2 fruit fly cellular contexts compared by ENCODE assay signal in genomic region chr3R:9502416-9502763, dm6.
TF ChIP-seq lines count a peak whose summit lies in the region.

RhoL (minus strand) TSS chr3R:9502581.

TF ChIP-seq in whole organism, embryonic, 481 proteins besides CTCF, POLR2A, EP300 and RAD21 (continued from another document and continues in another):
- TF ChIP-seq D (optimal IDR thresholded peaks at IDR 0.05; lab: Kevin White, UChicago) (no peak), D (GFP tag; optimal IDR thresholded peaks at IDR 0.05; lab: Kevin White, UChicago) (no peak), CG33557 (GFP tag; optimal IDR thresholded peaks at IDR 0.05; lab: Kevin White, UChicago) (no peak), gce (GFP tag; IDR thresholded peaks at IDR 0.05; lab: Robert Waterston, UW) (no peak), CG9609 (GFP tag; optimal IDR thresholded peaks at IDR 0.05; lab: Kevin White, UChicago) (no peak), NC2β (GFP tag; optimal IDR thresholded peaks at IDR 0.05; lab: Kevin White, UChicago) (no peak), salm (tag; optimal IDR thresholded peaks at IDR 0.05; lab: Kevin White, UChicago) (peak; percentile 8), CG10979 (tag; optimal IDR thresholded peaks at IDR 0.05; lab: Kevin White, UChicago) (no peak), nom (GFP tag; optimal IDR thresholded peaks at IDR 0.05; lab: Kevin White, UChicago) (peak; percentile 76), pho (GFP tag; optimal IDR thresholded peaks at IDR 0.05; lab: Kevin White, UChicago) (no peak), knrl (GFP tag; IDR thresholded peaks at IDR 0.05; lab: Robert Waterston, UW; ENCODE audit: partially characterized antibody) (no peak), ci (GFP tag; IDR thresholded peaks at IDR 0.05; lab: Robert Waterston, UW) (peak; percentile 73; the same call in 2 of the 3 replicates), CG3847 (GFP tag; IDR thresholded peaks at IDR 0.05; lab: Robert Waterston, UW) (no peak), Xrp1 (GFP tag; IDR thresholded peaks at IDR 0.05; lab: Robert Waterston, UW) (no peak), ap (GFP tag; IDR thresholded peaks at IDR 0.05; lab: Robert Waterston, UW) (no peak), hkb (optimal IDR thresholded peaks at IDR 0.05; lab: Kevin White, UChicago) (no peak), hkb (GFP tag; IDR thresholded peaks at IDR 0.05; lab: Robert Waterston, UW) (peak; percentile 67; the same call in 1 of the 2 replicates), sob (GFP tag; IDR thresholded peaks at IDR 0.05; lab: Robert Waterston, UW) (no peak), CG9437 (GFP tag; optimal IDR thresholded peaks at IDR 0.05; lab: Kevin White, UChicago) (no peak), Sox100B (GFP tag; optimal IDR thresholded peaks at IDR 0.05; lab: Kevin White, UChicago) (no peak), Sox102F (GFP tag; optimal IDR thresholded peaks at IDR 0.05; lab: Kevin White, UChicago) (no peak), gfzf (GFP tag; optimal IDR thresholded peaks at IDR 0.05; lab: Kevin White, UChicago) (no peak), chinmo (GFP tag; IDR thresholded peaks at IDR 0.05; lab: Robert Waterston, UW; ENCODE audit: partially characterized antibody) (peak; percentile 84; the same call in 2 of the 4 replicates), wdn (GFP tag; IDR thresholded peaks at IDR 0.05; lab: Robert Waterston, UW) (no peak), CG2875 (GFP tag; optimal IDR thresholded peaks at IDR 0.05; lab: Kevin White, UChicago) (no peak), Mes4 (GFP tag; optimal IDR thresholded peaks at IDR 0.05; lab: Kevin White, UChicago) (no peak), CG11456 (GFP tag; IDR thresholded peaks at IDR 0.05; lab: Robert Waterston, UW) (peak; percentile 6; the same call in 1 of the 3 replicates), tgo (GFP tag; IDR thresholded peaks at IDR 0.05; lab: Robert Waterston, UW) (no peak), otp (GFP tag; IDR thresholded peaks at IDR 0.05; lab: Robert Waterston, UW) (no peak), Meics (GFP tag; optimal IDR thresholded peaks at IDR 0.05; lab: Kevin White, UChicago) (no peak), CG8924 (tag; optimal IDR thresholded peaks at IDR 0.05; lab: Kevin White, UChicago) (peak; percentile 20), Awh (GFP tag; IDR thresholded peaks at IDR 0.05; lab: Robert Waterston, UW) (0 out of 2 replicates have a peak, but pooled peaks have one; percentile 37), Dfd (GFP tag; optimal IDR thresholded peaks at IDR 0.05; lab: Kevin White, UChicago) (no peak), CG1832 (GFP tag; optimal IDR thresholded peaks at IDR 0.05; lab: Kevin White, UChicago) (no peak), crp (GFP tag; optimal IDR thresholded peaks at IDR 0.05; lab: Kevin White, UChicago) (no peak), nmo (GFP tag; optimal IDR thresholded peaks at IDR 0.05; lab: Kevin White, UChicago) (no peak), zfh2 (GFP tag; optimal IDR thresholded peaks at IDR 0.05; lab: Kevin White, UChicago) (no peak), CG9932 (GFP tag; IDR thresholded peaks at IDR 0.05; lab: Robert Waterston, UW) (no peak), slou (GFP tag; optimal IDR thresholded peaks at IDR 0.05; lab: Kevin White, UChicago) (no peak), CG7928 (GFP tag; optimal IDR thresholded peaks at IDR 0.05; lab: Kevin White, UChicago) (no peak), CG2889 (GFP tag; IDR thresholded peaks at IDR 0.05; lab: Robert Waterston, UW) (no peak), D19A (tag; optimal IDR thresholded peaks at IDR 0.05; lab: Kevin White, UChicago) (peak; percentile 20), CG6791 (GFP tag; IDR thresholded peaks at IDR 0.05; lab: Robert Waterston, UW; ENCODE audit: partially characterized antibody) (no peak; the same call in 2 of the 3 replicates), Camta (GFP tag; optimal IDR thresholded peaks at IDR 0.05; lab: Kevin White, UChicago) (no peak), CG3163 (GFP tag; optimal IDR thresholded peaks at IDR 0.05; lab: Kevin White, UChicago) (peak; percentile 98), pzg (GFP tag; optimal IDR thresholded peaks at IDR 0.05; lab: Kevin White, UChicago) (no peak), run (tag; optimal IDR thresholded peaks at IDR 0.05; lab: Kevin White, UChicago) (no peak), Gug (GFP tag; IDR thresholded peaks at IDR 0.05; lab: Robert Waterston, UW) (no peak), peb (GFP tag; IDR thresholded peaks at IDR 0.05; lab: Robert Waterston, UW) (no peak), Sin3A (optimal IDR thresholded peaks at IDR 0.05; lab: Kevin White, UChicago) (no peak), CG4617 (GFP tag; optimal IDR thresholded peaks at IDR 0.05; lab: Kevin White, UChicago; ENCODE audit: borderline replicate concordance) (no peak), HHEX (GFP tag; optimal IDR thresholded peaks at IDR 0.05; lab: Kevin White, UChicago) (peak; percentile 36), ind (GFP tag; optimal IDR thresholded peaks at IDR 0.05; lab: Kevin White, UChicago) (no peak), CG11723 (GFP tag; optimal IDR thresholded peaks at IDR 0.05; lab: Kevin White, UChicago) (no peak), oc (tag; optimal IDR thresholded peaks at IDR 0.05; lab: Kevin White, UChicago) (no peak), Hr3 (GFP tag; optimal IDR thresholded peaks at IDR 0.05; lab: Kevin White, UChicago) (no peak), disco-r (GFP tag; optimal IDR thresholded peaks at IDR 0.05; lab: Kevin White, UChicago) (no peak), zf30C (GFP tag; optimal IDR thresholded peaks at IDR 0.05; lab: Kevin White, UChicago) (no peak), Abd-B (GFP tag; optimal IDR thresholded peaks at IDR 0.05; lab: Kevin White, UChicago) (no peak), org-1 (GFP tag; optimal IDR thresholded peaks at IDR 0.05; lab: Kevin White, UChicago) (no peak), HLH3B (GFP tag; IDR thresholded peaks at IDR 0.05; lab: Robert Waterston, UW) (no peak), Dref (GFP tag; IDR thresholded peaks at IDR 0.05; lab: Robert Waterston, UW) (no peak), Lpt (GFP tag; optimal IDR thresholded peaks at IDR 0.05; lab: Kevin White, UChicago) (no peak), CG14667 (GFP tag; IDR thresholded peaks at IDR 0.05; lab: Robert Waterston, UW) (no peak), abd-A (tag; optimal IDR thresholded peaks at IDR 0.05; lab: Kevin White, UChicago) (no peak), Usf (GFP tag; optimal IDR thresholded peaks at IDR 0.05; lab: Kevin White, UChicago) (no peak), CG33213 (GFP tag; optimal IDR thresholded peaks at IDR 0.05; lab: Kevin White, UChicago) (no peak), CG15601 (tag; optimal IDR thresholded peaks at IDR 0.05; lab: Kevin White, UChicago) (no peak), dimm (GFP tag; IDR thresholded peaks at IDR 0.05; lab: Robert Waterston, UW) (no peak)

TF ChIP-seq in whole organism, prepupa, 60 proteins besides CTCF, POLR2A, EP300 and RAD21 (continued from another document):
- TF ChIP-seq dsx (GFP tag; optimal IDR thresholded peaks at IDR 0.05; lab: Kevin White, UChicago; ENCODE audit: poor library complexity, severe bottlenecking): peak; percentile 90
- TF ChIP-seq eg (GFP tag; IDR thresholded peaks at IDR 0.05; lab: Robert Waterston, UW): no peak; the same call in 2 of the 3 replicates
- peak; percentile 45; the same call in 1 of the 2 replicates for TF ChIP-seq CG15336 (GFP tag; IDR thresholded peaks at IDR 0.05; lab: Robert Waterston, UW)
- TF ChIP-seq spab (GFP tag; optimal IDR thresholded peaks at IDR 0.05; lab: Kevin White, UChicago): no peak
- no peak for TF ChIP-seq CG16779 (tag; optimal IDR thresholded peaks at IDR 0.05; lab: Kevin White, UChicago)
- TF ChIP-seq CG31627 (GFP tag; optimal IDR thresholded peaks at IDR 0.05; lab: Kevin White, UChicago): no peak
- peak; percentile 62 for TF ChIP-seq CG6854 (GFP tag; optimal IDR thresholded peaks at IDR 0.05; lab: Kevin White, UChicago)
- no peak for TF ChIP-seq Blimp-1 (GFP tag; optimal IDR thresholded peaks at IDR 0.05; lab: Kevin White, UChicago)
- peak; percentile 43; the same call in 2 of the 3 replicates for TF ChIP-seq CG8119 (GFP tag; IDR thresholded peaks at IDR 0.05; lab: Robert Waterston, UW)
- no peak for TF ChIP-seq cyc (GFP tag; optimal IDR thresholded peaks at IDR 0.05; lab: Kevin White, UChicago)
- TF ChIP-seq Ets96B (tag; optimal IDR thresholded peaks at IDR 0.05; lab: Kevin White, UChicago): peak; percentile 10
- TF ChIP-seq salr (GFP tag; optimal IDR thresholded peaks at IDR 0.05; lab: Kevin White, UChicago): no peak
- no peak for TF ChIP-seq Sox102F (GFP tag; optimal IDR thresholded peaks at IDR 0.05; lab: Kevin White, UChicago)
- TF ChIP-seq CG6276 (GFP tag; optimal IDR thresholded peaks at IDR 0.05; lab: Kevin White, UChicago): no peak
- TF ChIP-seq Met (GFP tag; optimal IDR thresholded peaks at IDR 0.05; lab: Kevin White, UChicago): no peak
- TF ChIP-seq vri (GFP tag; optimal IDR thresholded peaks at IDR 0.05; lab: Kevin White, UChicago): peak; percentile 83
- no peak for TF ChIP-seq Gug (GFP tag; IDR thresholded peaks at IDR 0.05; lab: Robert Waterston, UW)
- no peak for TF ChIP-seq CG34406 (GFP tag; optimal IDR thresholded peaks at IDR 0.05; lab: Kevin White, UChicago)
- no peak for TF ChIP-seq fd59A (GFP tag; optimal IDR thresholded peaks at IDR 0.05; lab: Kevin White, UChicago)
- peak; percentile 11 for TF ChIP-seq CG3032 (tag; optimal IDR thresholded peaks at IDR 0.05; lab: Kevin White, UChicago)
- TF ChIP-seq Lpt (GFP tag; optimal IDR thresholded peaks at IDR 0.05; lab: Kevin White, UChicago): peak; percentile 28
- peak; percentile 28 for TF ChIP-seq Sox14 (GFP tag; optimal IDR thresholded peaks at IDR 0.05; lab: Kevin White, UChicago)
- TF ChIP-seq fd85E (GFP tag; optimal IDR thresholded peaks at IDR 0.05; lab: Kevin White, UChicago): no peak
- peak; percentile 70 for TF ChIP-seq CG6163 (GFP tag; IDR thresholded peaks at IDR 0.05; lab: Robert Waterston, UW)
- TF ChIP-seq fkh (GFP tag; optimal IDR thresholded peaks at IDR 0.05; lab: Kevin White, UChicago): peak; percentile 37
- peak; percentile 81 for TF ChIP-seq Eip78C (GFP tag; lab: Kevin White, UChicago)
- no peak for TF ChIP-seq Ets21C (GFP tag; optimal IDR thresholded peaks at IDR 0.05; lab: Kevin White, UChicago)
